Worm (Caenorhabditis elegans) whole organism, L2 larva: ENCODE measurements around the gene F31F6.3.

Experiments used
- Y55F3AM.14 ChIP-seq: fragments of 200-800 bp; sonication (Bioruptor generic); optimal IDR thresholded peaks from 2 replicates; lab custom pipeline; 2018; ENCODE audit warnings: mild to moderate bottlenecking, missing genetic modification characterization, missing compliant biosample characterization
- ZK546.5 ChIP-seq: sonication (generic microtip); optimal IDR thresholded peaks from 2 replicates; lab custom pipeline; 2017; ENCODE audit warnings: missing biosample characterization, missing genetic modification characterization
- alr-1 ChIP-seq: fragments of 150-350 bp; optimal IDR thresholded peaks from 2 replicates; lab custom pipeline; 2014; ENCODE audit warnings: missing biosample characterization, missing genetic modification characterization
- ceh-16 ChIP-seq: fragments of 150-350 bp; optimal IDR thresholded peaks from 2 replicates; lab custom pipeline; 2014; ENCODE audit warnings: missing biosample characterization, missing genetic modification characterization
- dmd-4 ChIP-seq: sonication (generic microtip); optimal IDR thresholded peaks from 2 replicates; lab custom pipeline; 2017; ENCODE audit warnings: missing biosample characterization, missing genetic modification characterization
- egl-27 ChIP-seq: sonication (generic microtip); optimal IDR thresholded peaks from 3 replicates; lab custom pipeline; 2017; ENCODE audit warnings: missing biosample characterization, missing genetic modification reagents, missing genetic modification characterization
- elt-1 ChIP-seq: fragments of 150-350 bp; optimal IDR thresholded peaks from 2 replicates; lab custom pipeline; 2014; ENCODE audit warnings: missing biosample characterization, missing genetic modification characterization
- fos-1 ChIP-seq: fragments of 150-350 bp; optimal IDR thresholded peaks from 2 replicates; lab custom pipeline; 2014; ENCODE audit warnings: missing biosample characterization, missing genetic modification characterization
- mdl-1 ChIP-seq, 2 experiments: fragments of 150-350 bp in 1 of 2; sonication (generic microtip) in 1 of 2; optimal IDR thresholded peaks; 2 replicates each; lab custom pipeline; 2017; ENCODE audit warnings: missing biosample characterization in 2 of 2, missing genetic modification characterization in 2 of 2
- nhr-11 ChIP-seq: fragments of 150-350 bp; optimal IDR thresholded peaks from 2 replicates; lab custom pipeline; 2014; ENCODE audit warnings: missing biosample characterization, missing genetic modification characterization
- nhr-237 ChIP-seq: fragments of 150-350 bp; optimal IDR thresholded peaks from 2 replicates; lab custom pipeline; 2014; ENCODE audit warnings: missing biosample characterization, missing genetic modification characterization
- nhr-6 ChIP-seq: fragments of 150-350 bp; optimal IDR thresholded peaks from 2 replicates; lab custom pipeline; 2014; ENCODE audit warnings: missing biosample characterization, missing genetic modification characterization
- snpc-4 ChIP-seq: fragments of 150-350 bp; optimal IDR thresholded peaks from 2 replicates; lab custom pipeline; 2014; ENCODE audit warnings: missing biosample characterization, missing genetic modification characterization
- unc-62 ChIP-seq: fragments of 150-350 bp; optimal IDR thresholded peaks from 2 replicates; lab custom pipeline; 2014; ENCODE audit warnings: missing biosample characterization, missing genetic modification reagents, missing genetic modification characterization

ce11 chrX:14849054-14849453 lies 23.6 kb downstream of the F31F6.3 start, which contains the start of gene acd-3:
- TF ChIP-seq elt-1 (tag; lab: Kevin White, UChicago): no peak
- TF ChIP-seq nhr-6 (tag; lab: Kevin White, UChicago): no peak
- TF ChIP-seq dmd-4 (tag; lab: Kevin White, UChicago): no peak
- no peak for TF ChIP-seq ZK546.5 (tag; lab: Kevin White, UChicago)
- no peak for TF ChIP-seq unc-62 (GFP tag; lab: Kevin White, UChicago)
- no peak for TF ChIP-seq egl-27
- TF ChIP-seq alr-1 (tag; lab: Kevin White, UChicago): no peak
- TF ChIP-seq snpc-4 (tag; lab: Kevin White, UChicago): no peak
- no peak for TF ChIP-seq nhr-11 (tag; lab: Kevin White, UChicago)
- peak; percentile 50 for TF ChIP-seq fos-1 (tag; lab: Kevin White, UChicago)
- no peak for TF ChIP-seq ceh-16 (tag; lab: Kevin White, UChicago)
- TF ChIP-seq Y55F3AM.14: no peak
- no peak for TF ChIP-seq mdl-1 (tag; optimal IDR thresholded peaks at IDR 0.05; lab: Kevin White, UChicago)
- no peak for TF ChIP-seq nhr-237
